Worm (Caenorhabditis elegans) whole organism, L2 larva: ENCODE measurements around the gene srbc-2.

Experiments used
- nhr-237 ChIP-seq: fragments of 150-350 bp; optimal IDR thresholded peaks from 2 replicates; lab custom pipeline; 2014; ENCODE audit warnings: missing biosample characterization, missing genetic modification characterization
- nhr-77 ChIP-seq: fragments of 150-350 bp; optimal IDR thresholded peaks from 2 replicates; lab custom pipeline; 2014; ENCODE audit warnings: missing biosample characterization, missing genetic modification characterization
- unc-39 ChIP-seq: fragments of 150-350 bp; optimal IDR thresholded peaks from 2 replicates; lab custom pipeline; 2014; ENCODE audit warnings: missing biosample characterization, missing genetic modification characterization
- ztf-11 ChIP-seq: sonication (generic microtip); optimal IDR thresholded peaks from 2 replicates; lab custom pipeline; 2017; ENCODE audit warnings: missing biosample characterization, missing genetic modification characterization

ce11 chrV:3376973-3377372 is at the start of gene srbc-2:
- TF ChIP-seq nhr-237 (tag; lab: Kevin White, UChicago), result no peak
- TF ChIP-seq nhr-77 (tag; lab: Kevin White, UChicago), result no peak
- TF ChIP-seq unc-39 (tag; lab: Kevin White, UChicago), result no peak
- no peak for TF ChIP-seq ztf-11 (tag; lab: Kevin White, UChicago)
